Fruit fly (Drosophila melanogaster) whole organism, adult: ENCODE results near the gene Bre1.

ENCODE experiments used
- CG11617 ChIP-seq: fragments of 200-800 bp; sonication (Bioruptor generic); optimal IDR thresholded peaks from 2 replicates; lab custom pipeline; 2017; ENCODE audit warnings: mild to moderate bottlenecking, missing biosample characterization, missing genetic modification reagents, missing genetic modification characterization
- CG12768 ChIP-seq: fragments of 200-800 bp; sonication (Bioruptor generic); optimal IDR thresholded peaks from 2 replicates; lab custom pipeline; 2017; ENCODE audit warnings: missing biosample characterization, missing genetic modification characterization, mild to moderate bottlenecking, moderate library complexity, missing genetic modification reagents
- CG14711 ChIP-seq: fragments of 200-800 bp; sonication (Bioruptor generic); optimal IDR thresholded peaks from 2 replicates; lab custom pipeline; 2018; ENCODE audit warnings: missing biosample characterization, mild to moderate bottlenecking, missing genetic modification characterization, moderate library complexity
- CG1620 ChIP-seq: fragments of 200-800 bp; sonication (Bioruptor generic); optimal IDR thresholded peaks from 2 replicates; lab custom pipeline; 2016; ENCODE audit warnings: missing biosample characterization, missing genetic modification characterization
- CG33017 ChIP-seq: fragments of 200-800 bp; sonication (Bioruptor generic); optimal IDR thresholded peaks from 2 replicates; lab custom pipeline; 2018; ENCODE audit warnings: missing biosample characterization, mild to moderate bottlenecking, missing genetic modification characterization, moderate library complexity
- CG5204 ChIP-seq: fragments of 200-800 bp; sonication (Bioruptor generic); optimal IDR thresholded peaks from 2 replicates; lab custom pipeline; 2016; ENCODE audit warnings: missing biosample characterization, missing genetic modification characterization
- CG7045 ChIP-seq: fragments of 200-800 bp; sonication (Bioruptor generic); optimal IDR thresholded peaks from 2 replicates; lab custom pipeline; 2017; ENCODE audit warnings: missing biosample characterization, mild to moderate bottlenecking, missing genetic modification characterization
- CG7101 ChIP-seq: fragments of 200-800 bp; sonication (Bioruptor generic); optimal IDR thresholded peaks from 2 replicates; lab custom pipeline; 2018; ENCODE audit warnings: missing biosample characterization, mild to moderate bottlenecking, missing genetic modification characterization, moderate library complexity
- Clk ChIP-seq: fragments of 200-800 bp; sonication (Bioruptor generic); optimal IDR thresholded peaks from 2 replicates; lab custom pipeline; 2017; ENCODE audit warnings: missing biosample characterization, missing genetic modification characterization
- Crg-1 ChIP-seq: fragments of 200-800 bp; sonication (Bioruptor generic); optimal IDR thresholded peaks from 2 replicates; lab custom pipeline; 2016; ENCODE audit warnings: missing biosample characterization, missing genetic modification characterization
- Hr96 ChIP-seq: fragments of 200-800 bp; sonication (Bioruptor generic); optimal IDR thresholded peaks from 2 replicates; lab custom pipeline; 2016; ENCODE audit warnings: missing biosample characterization, missing genetic modification characterization
- Mnt ChIP-seq: fragments of 200-800 bp; sonication (Bioruptor generic); optimal IDR thresholded peaks from 2 replicates; lab custom pipeline; 2016; ENCODE audit warnings: missing biosample characterization, mild to moderate bottlenecking, missing genetic modification characterization
- bab1 ChIP-seq: fragments of 200-800 bp; sonication (Bioruptor generic); optimal IDR thresholded peaks from 3 replicates; lab custom pipeline; 2019; ENCODE audit warnings: missing biosample characterization, mild to moderate bottlenecking, missing genetic modification characterization, moderate library complexity
- cic ChIP-seq: fragments of 200-800 bp; sonication (Bioruptor generic); optimal IDR thresholded peaks from 2 replicates; lab custom pipeline; 2017; ENCODE audit warnings: missing biosample characterization, mild to moderate bottlenecking, missing genetic modification characterization, moderate library complexity
- cnc ChIP-seq, 2 experiments: fragments of >200 bp; optimal IDR thresholded peaks; 2 replicates each; lab custom pipeline; 2017
- kay ChIP-seq: fragments of 200-800 bp; sonication (Bioruptor generic); peaks from one replicate; lab custom pipeline; 2016; ENCODE audit warnings: missing biosample characterization, missing genetic modification characterization, borderline replicate concordance
- ovo ChIP-seq: fragments of 200-800 bp; sonication (Bioruptor generic); optimal IDR thresholded peaks from 2 replicates; lab custom pipeline; 2016; ENCODE audit warnings: missing biosample characterization, missing genetic modification characterization
- pad ChIP-seq: fragments of 200-800 bp; sonication (Bioruptor generic); optimal IDR thresholded peaks from 3 replicates; lab custom pipeline; 2017; ENCODE audit warnings: missing biosample characterization, missing genetic modification characterization, mild to moderate bottlenecking, moderate library complexity, missing genetic modification reagents
- tj ChIP-seq: fragments of 200-800 bp; sonication (Bioruptor generic); optimal IDR thresholded peaks from 3 replicates; lab custom pipeline; 2017; ENCODE audit warnings: missing biosample characterization, mild to moderate bottlenecking, missing genetic modification characterization, moderate library complexity
- toe ChIP-seq: fragments of 200-800 bp; sonication (Bioruptor generic); optimal IDR thresholded peaks from 2 replicates; lab custom pipeline; 2016; ENCODE audit warnings: missing biosample characterization, missing genetic modification characterization

Bre1 gene

DNA sequence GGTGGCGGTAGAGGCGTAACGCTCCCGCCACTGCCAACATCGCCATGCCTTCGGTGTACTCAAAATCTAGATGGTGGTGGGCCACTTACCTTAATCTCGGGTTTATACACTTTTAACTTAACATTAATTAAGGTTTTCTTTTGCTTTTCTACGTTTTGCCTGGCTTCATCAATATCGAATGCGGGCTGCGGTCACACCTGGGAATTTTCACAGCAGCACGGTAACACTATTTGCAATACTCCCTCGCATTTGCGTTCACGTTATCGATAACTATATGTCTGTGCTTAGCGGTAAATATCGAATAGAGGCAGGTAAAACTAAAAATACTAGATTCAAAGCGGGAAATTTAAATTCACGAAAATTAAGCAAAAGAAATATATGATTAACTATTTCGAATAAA lies at the start of gene Bre1:
TSS of gene Bre1 (minus strand) at position 226 of the 400 bp plus-strand sequence.
- TF ChIP-seq cnc (optimal IDR thresholded peaks at IDR 0.05; lab: Kevin White, UChicago) (no peak), CG14711 (tag; lab: Kevin White, UChicago) (peak; percentile 4), ovo (no peak), bab1 (GFP tag; lab: Kevin White, UChicago) (peak; percentile 24), CG12768 (no peak)

DNA sequence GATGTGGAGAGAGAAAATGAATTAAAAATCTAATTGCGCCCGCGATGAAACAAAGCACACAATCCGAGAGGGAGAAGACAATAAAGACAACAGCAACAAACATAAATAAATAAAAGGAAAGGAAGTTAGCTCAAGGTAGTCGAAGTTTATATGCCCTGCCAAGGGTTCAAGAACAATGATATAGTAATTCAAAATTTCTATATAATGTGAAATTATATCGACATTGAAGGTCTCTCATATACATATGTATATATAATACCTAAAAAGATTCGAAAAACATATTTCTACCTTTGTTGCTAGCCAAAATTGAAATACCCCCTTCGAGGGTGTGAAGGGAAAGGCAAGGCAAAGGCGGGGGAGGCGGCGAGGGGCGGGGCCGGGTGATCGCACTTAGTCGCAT lies 46.9 kb upstream of the Bre1 start:
- TF ChIP-seq CG7045 (no peak), cnc (optimal IDR thresholded peaks at IDR 0.05; lab: Kevin White, UChicago) (no peak), Crg-1 (GFP tag; lab: Kevin White, UChicago) (no peak), toe (GFP tag; lab: Kevin White, UChicago) (no peak), Clk (no peak), kay (GFP tag; lab: Kevin White, UChicago) (no peak), CG1620 (GFP tag; lab: Kevin White, UChicago) (no peak)

DNA sequence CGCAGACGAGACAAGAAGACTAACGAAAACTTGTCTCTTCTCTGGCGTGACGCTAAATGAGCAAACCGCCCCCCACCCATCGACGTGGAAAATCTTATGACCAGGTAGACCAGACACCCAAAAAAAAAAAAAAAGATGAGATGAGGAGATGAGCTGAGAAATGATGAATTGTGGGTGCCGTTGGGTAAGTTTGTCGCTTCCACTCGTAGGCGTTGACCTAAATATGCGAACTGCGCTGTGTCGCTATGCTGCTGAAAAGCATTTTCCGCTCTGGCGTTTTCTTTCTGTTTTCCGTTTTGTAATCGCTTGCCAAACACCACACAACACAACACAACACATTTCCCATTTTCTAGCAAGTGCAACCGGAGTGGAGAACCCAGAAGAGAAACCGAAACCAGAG lies 44.9 kb upstream of the Bre1 start:
- TF ChIP-seq cic (GFP tag; lab: Kevin White, UChicago) (no peak), CG5204 (GFP tag; lab: Kevin White, UChicago) (no peak), bab1 (GFP tag; lab: Kevin White, UChicago) (no peak), CG14711 (tag; lab: Kevin White, UChicago) (no peak)

dm6 chr3L:5838295-5838694 lies 44.3 kb upstream of the Bre1 start:
- TF ChIP-seq kay (GFP tag; lab: Kevin White, UChicago) (peak; percentile 3), ovo (no peak)

DNA sequence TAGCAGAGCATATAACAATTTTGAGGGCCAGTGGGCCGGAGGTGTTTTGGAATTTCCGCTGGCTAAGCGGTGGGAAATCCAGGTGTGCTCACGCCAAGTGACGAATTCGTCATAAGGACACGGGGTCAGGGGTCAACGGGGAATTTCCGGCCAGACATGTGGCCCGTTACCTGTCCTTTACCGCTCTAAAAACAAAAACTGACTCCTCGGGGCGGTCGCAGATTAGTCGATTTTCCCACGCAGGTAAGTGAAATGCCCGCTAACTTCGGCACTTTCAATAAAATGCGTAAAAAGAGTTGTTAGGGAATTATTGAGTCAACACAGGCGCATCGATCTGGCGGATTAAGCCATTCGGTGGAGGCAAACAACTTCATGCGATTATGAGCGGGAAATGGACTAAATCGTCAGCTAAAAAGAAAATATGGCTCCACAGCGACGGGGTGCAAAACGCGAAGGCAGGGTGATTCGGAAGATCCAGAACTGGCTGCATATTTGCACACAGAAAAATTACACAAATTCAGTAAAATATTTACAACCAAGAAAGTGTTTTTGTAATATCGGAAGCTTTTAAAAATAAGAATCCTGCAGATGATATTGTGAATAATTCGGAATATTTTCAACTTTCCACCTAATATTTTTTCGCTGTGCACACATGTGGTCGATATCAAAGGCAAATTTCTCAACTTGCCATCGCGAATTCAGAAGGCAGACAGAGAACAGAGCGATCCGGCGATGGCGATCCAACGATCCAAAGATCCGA lies 42.1 kb upstream of the Bre1 start:
- TF ChIP-seq Hr96 (no peak), cnc (optimal IDR thresholded peaks at IDR 0.05; lab: Kevin White, UChicago) (no peak), CG7101 (tag; lab: Kevin White, UChicago) (no peak), cic (GFP tag; lab: Kevin White, UChicago) (no peak), kay (GFP tag; lab: Kevin White, UChicago) (no peak), CG1620 (GFP tag; lab: Kevin White, UChicago) (no peak), CG33017 (tag; lab: Kevin White, UChicago) (no peak), toe (GFP tag; lab: Kevin White, UChicago) (no peak), ovo (no peak)

DNA sequence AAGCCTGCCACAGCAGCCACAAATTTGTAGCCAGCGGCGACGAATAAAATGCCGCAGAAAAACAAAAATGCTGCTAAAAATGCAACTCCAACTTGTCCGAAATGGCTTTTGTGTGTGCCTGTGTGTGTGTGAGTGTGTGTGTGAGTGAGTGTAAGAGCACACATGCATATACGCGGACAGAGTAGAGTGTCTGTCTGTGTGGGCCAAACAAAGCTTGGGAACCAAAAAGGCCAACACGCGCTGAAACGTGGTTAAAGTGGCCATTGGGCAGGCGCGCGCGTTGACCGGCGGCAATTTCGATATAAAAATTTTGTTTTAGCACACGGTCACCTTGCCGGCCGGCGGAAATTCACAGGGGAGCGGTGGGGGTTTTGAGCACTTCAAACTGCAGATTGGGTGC lies 41.4 kb upstream of the Bre1 start:
- no peak for TF ChIP-seq pad
- no peak for TF ChIP-seq CG1620 (GFP tag; lab: Kevin White, UChicago)
- no peak for TF ChIP-seq CG11617 (GFP tag; lab: Kevin White, UChicago)
- TF ChIP-seq CG5204 (GFP tag; lab: Kevin White, UChicago): no peak
- TF ChIP-seq Crg-1 (GFP tag; lab: Kevin White, UChicago): no peak
- TF ChIP-seq Hr96: no peak
- no peak for TF ChIP-seq tj (GFP tag; lab: Kevin White, UChicago)
- no peak for TF ChIP-seq CG33017 (tag; lab: Kevin White, UChicago)
- no peak for TF ChIP-seq Mnt (GFP tag; lab: Kevin White, UChicago)
- TF ChIP-seq bab1 (GFP tag; lab: Kevin White, UChicago): no peak
- TF ChIP-seq toe (GFP tag; lab: Kevin White, UChicago): no peak
- TF ChIP-seq cnc (optimal IDR thresholded peaks at IDR 0.05; lab: Kevin White, UChicago): no peak
- TF ChIP-seq cic (GFP tag; lab: Kevin White, UChicago): no peak
- no peak for TF ChIP-seq CG7045
- no peak for TF ChIP-seq ovo
- TF ChIP-seq CG14711 (tag; lab: Kevin White, UChicago): no peak

DNA sequence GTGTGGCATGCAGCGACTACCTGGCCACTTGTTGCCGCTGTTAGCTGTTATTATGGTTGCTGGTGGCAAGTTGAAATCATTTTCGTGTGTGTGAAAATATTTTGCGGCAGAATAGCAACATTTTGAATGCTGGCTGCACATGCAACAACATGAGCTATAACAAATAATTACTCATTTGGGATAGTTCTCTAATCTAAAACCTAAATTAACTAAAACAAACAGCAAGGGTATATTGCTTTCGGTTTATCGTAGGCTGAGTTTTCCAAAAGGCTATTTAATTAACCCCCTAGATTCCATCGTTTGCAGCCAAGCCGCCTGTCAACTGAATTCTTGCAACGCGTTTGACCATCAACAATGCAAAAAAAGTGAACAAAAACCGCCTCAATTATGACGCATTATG lies 40.8 kb upstream of the Bre1 start:
- no peak for TF ChIP-seq Clk
- no peak for TF ChIP-seq CG33017 (tag; lab: Kevin White, UChicago)
- TF ChIP-seq toe (GFP tag; lab: Kevin White, UChicago): no peak
- TF ChIP-seq CG7101 (tag; lab: Kevin White, UChicago): no peak
- TF ChIP-seq Hr96: no peak
- TF ChIP-seq ovo: no peak
- TF ChIP-seq CG1620 (GFP tag; lab: Kevin White, UChicago): no peak
- TF ChIP-seq tj (GFP tag; lab: Kevin White, UChicago): no peak
- no peak for TF ChIP-seq cic (GFP tag; lab: Kevin White, UChicago)
- TF ChIP-seq Mnt (GFP tag; lab: Kevin White, UChicago): no peak
- no peak for TF ChIP-seq CG5204 (GFP tag; lab: Kevin White, UChicago)
- TF ChIP-seq CG12768: no peak
- TF ChIP-seq CG14711 (tag; lab: Kevin White, UChicago): no peak
- no peak for TF ChIP-seq Crg-1 (GFP tag; lab: Kevin White, UChicago)
- no peak for TF ChIP-seq pad
- TF ChIP-seq CG7045: no peak
- no peak for TF ChIP-seq CG11617 (GFP tag; lab: Kevin White, UChicago)
